Worm (Caenorhabditis elegans) whole organism, mixed stage, embryonic: ENCODE results near the gene pho-6.

ENCODE experiments used
- M03D4.4 ChIP-seq: sonication (generic microtip); optimal IDR thresholded peaks from 2 replicates; lab custom pipeline; 2017; ENCODE audit warnings: mild to moderate bottlenecking, missing genetic modification characterization, missing compliant biosample characterization
- bed-3 ChIP-seq: fragments of 200-800 bp; sonication (Bioruptor generic); optimal IDR thresholded peaks from 3 replicates; lab custom pipeline; 2018; ENCODE audit warnings: mild to moderate bottlenecking, missing genetic modification characterization, moderate library complexity, missing compliant biosample characterization
- blmp-1 ChIP-seq: fragments of 150-350 bp; optimal IDR thresholded peaks from 2 replicates; lab custom pipeline; 2014; ENCODE audit warnings: missing biosample characterization, missing genetic modification characterization
- ceh-39 ChIP-seq: fragments of 150-350 bp; optimal IDR thresholded peaks from 2 replicates; lab custom pipeline; 2014; ENCODE audit warnings: missing biosample characterization, missing genetic modification characterization
- ceh-43 ChIP-seq: fragments of 200-800 bp; sonication (Bioruptor generic); optimal IDR thresholded peaks from 2 replicates; lab custom pipeline; 2018; ENCODE audit warnings: mild to moderate bottlenecking, missing genetic modification characterization, moderate library complexity, missing compliant biosample characterization
- ceh-83 ChIP-seq: fragments of 200-800 bp; sonication (Bioruptor generic); optimal IDR thresholded peaks from 2 replicates; lab custom pipeline; 2018; ENCODE audit warnings: mild to moderate bottlenecking, missing genetic modification characterization, missing compliant biosample characterization
- ces-1 ChIP-seq: fragments of 150-350 bp; optimal IDR thresholded peaks from 2 replicates; lab custom pipeline; 2014; ENCODE audit warnings: missing biosample characterization, missing genetic modification reagents, missing genetic modification characterization
- cnd-1 ChIP-seq: fragments of 200-800 bp; sonication (Bioruptor generic); optimal IDR thresholded peaks from 2 replicates; lab custom pipeline; 2018; ENCODE audit warnings: mild to moderate bottlenecking, missing genetic modification characterization, missing compliant biosample characterization
- drap-1 ChIP-seq: fragments of 200-800 bp; sonication (Bioruptor generic); optimal IDR thresholded peaks from 3 replicates; lab custom pipeline; 2018; ENCODE audit warnings: mild to moderate bottlenecking, missing genetic modification characterization, missing compliant biosample characterization
- elt-1 ChIP-seq: sonication (generic microtip); optimal IDR thresholded peaks from 2 replicates; lab custom pipeline; 2017; ENCODE audit warnings: missing genetic modification characterization, mild to moderate bottlenecking, missing compliant biosample characterization, antibody characterized with exemption, moderate library complexity, borderline replicate concordance; ENCODE audit not compliant: insufficient read depth
- elt-3 ChIP-seq: fragments of 150-350 bp; optimal IDR thresholded peaks from 2 replicates; lab custom pipeline; 2014; ENCODE audit warnings: missing biosample characterization, missing genetic modification characterization
- flh-1 ChIP-seq: fragments of 200-800 bp; sonication (Bioruptor generic); optimal IDR thresholded peaks from 2 replicates; lab custom pipeline; 2018; ENCODE audit warnings: mild to moderate bottlenecking, missing genetic modification characterization, moderate library complexity, missing compliant biosample characterization
- ham-2 ChIP-seq: fragments of 200-800 bp; sonication (Bioruptor generic); optimal IDR thresholded peaks from 2 replicates; lab custom pipeline; 2018; ENCODE audit warnings: mild to moderate bottlenecking, missing genetic modification characterization, missing compliant biosample characterization
- hlh-1 ChIP-seq: fragments of 150-350 bp; optimal IDR thresholded peaks from 2 replicates; lab custom pipeline; 2014; ENCODE audit warnings: missing biosample characterization, missing genetic modification reagents, missing genetic modification characterization
- lin-13 ChIP-seq: fragments of 150-350 bp; optimal IDR thresholded peaks from 2 replicates; lab custom pipeline; 2014; ENCODE audit warnings: missing biosample characterization, missing genetic modification characterization
- mab-5 ChIP-seq: fragments of 150-350 bp; optimal IDR thresholded peaks from 2 replicates; lab custom pipeline; 2014; ENCODE audit warnings: missing biosample characterization, missing genetic modification characterization
- mep-1 ChIP-seq: fragments of 150-350 bp; optimal IDR thresholded peaks from 2 replicates; lab custom pipeline; 2017; ENCODE audit warnings: missing biosample characterization, missing genetic modification reagents, missing genetic modification characterization, inconsistent platforms
- mls-2 ChIP-seq: sonication (generic microtip); optimal IDR thresholded peaks from 2 replicates; lab custom pipeline; 2016; ENCODE audit warnings: mild to moderate bottlenecking, missing genetic modification characterization, moderate library complexity, missing compliant biosample characterization
- nhr-12 ChIP-seq: fragments of 150-350 bp; optimal IDR thresholded peaks from 2 replicates; lab custom pipeline; 2014; ENCODE audit warnings: missing biosample characterization, missing genetic modification characterization
- nhr-2 ChIP-seq: fragments of 150-350 bp; optimal IDR thresholded peaks from 2 replicates; lab custom pipeline; 2014; ENCODE audit warnings: missing biosample characterization, missing genetic modification characterization
- nhr-237 ChIP-seq: fragments of 150-350 bp; optimal IDR thresholded peaks from 2 replicates; lab custom pipeline; 2014; ENCODE audit warnings: missing biosample characterization, missing genetic modification characterization
- nhr-28 ChIP-seq: fragments of 150-350 bp; optimal IDR thresholded peaks from 2 replicates; lab custom pipeline; 2014; ENCODE audit warnings: missing biosample characterization, missing genetic modification characterization
- nhr-76 ChIP-seq: sonication (generic microtip); optimal IDR thresholded peaks from 2 replicates; lab custom pipeline; 2017; ENCODE audit warnings: missing biosample characterization, missing genetic modification characterization
- pha-4 ChIP-seq: fragments of 150-350 bp; optimal IDR thresholded peaks from 2 replicates; lab custom pipeline; 2018; ENCODE audit warnings: missing biosample characterization, missing genetic modification reagents, missing genetic modification characterization
- sem-2 ChIP-seq: fragments of 200-800 bp; sonication (Bioruptor generic); optimal IDR thresholded peaks from 2 replicates; lab custom pipeline; 2018; ENCODE audit warnings: mild to moderate bottlenecking, missing genetic modification characterization, missing compliant biosample characterization
- snpc-4 ChIP-seq: fragments of 150-350 bp; optimal IDR thresholded peaks from 2 replicates; lab custom pipeline; 2014; ENCODE audit warnings: missing biosample characterization, missing genetic modification characterization
- sptf-1 ChIP-seq: sonication (generic microtip); optimal IDR thresholded peaks from 2 replicates; lab custom pipeline; 2017; ENCODE audit warnings: mild to moderate bottlenecking, missing genetic modification characterization, moderate library complexity, missing compliant biosample characterization
- tbx-8 ChIP-seq: fragments of 200-800 bp; sonication (Bioruptor generic); optimal IDR thresholded peaks from 2 replicates; lab custom pipeline; 2018; ENCODE audit warnings: mild to moderate bottlenecking, missing genetic modification characterization, moderate library complexity, missing compliant biosample characterization
- unc-39 ChIP-seq: fragments of 150-350 bp; optimal IDR thresholded peaks from 2 replicates; lab custom pipeline; 2014; ENCODE audit warnings: missing biosample characterization, missing genetic modification characterization
- unc-62 ChIP-seq: fragments of 150-350 bp; optimal IDR thresholded peaks from 2 replicates; lab custom pipeline; 2014; ENCODE audit warnings: missing biosample characterization, missing genetic modification reagents, missing genetic modification characterization
- zip-8 ChIP-seq: fragments of 150-350 bp; optimal IDR thresholded peaks from 2 replicates; lab custom pipeline; 2014; ENCODE audit warnings: missing biosample characterization, missing genetic modification characterization
- ztf-11 ChIP-seq: fragments of 150-350 bp; optimal IDR thresholded peaks from 2 replicates; lab custom pipeline; 2014; ENCODE audit warnings: missing biosample characterization, missing genetic modification characterization

The pho-6 gene

ce11 chrV:8402392-8402791 is 8.1 kb upstream of the pho-6 start, which contains the start of gene F52E1.9:
F52E1.9 (minus strand) TSS chrV:8402669.
- TF ChIP-seq nhr-28 (tag; lab: Kevin White, UChicago) (no peak), ztf-11 (tag; lab: Kevin White, UChicago) (no peak), mls-2 (no peak), blmp-1 (tag; lab: Kevin White, UChicago) (no peak), nhr-12 (tag; lab: Kevin White, UChicago) (no peak), drap-1 (no peak)

DNA sequence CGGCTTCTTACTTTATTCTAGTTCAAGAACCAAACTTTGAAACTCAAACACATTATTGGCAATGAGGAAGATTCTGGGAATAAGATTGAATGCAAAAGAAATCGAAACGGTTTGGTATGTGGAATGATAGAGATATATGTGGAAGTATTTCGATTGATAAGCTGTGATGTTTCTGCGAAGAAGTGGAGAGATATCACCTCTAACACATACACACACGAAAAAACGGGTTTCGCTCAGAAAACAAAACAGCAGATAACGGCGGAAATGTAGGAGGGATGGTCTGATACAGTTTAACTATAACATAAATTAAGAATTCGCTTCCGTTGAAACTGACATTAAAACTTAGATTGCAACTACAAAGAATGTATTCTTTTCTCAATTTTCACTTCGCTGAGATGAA is 7.0 kb upstream of the pho-6 start:
- TF ChIP-seq sptf-1 (tag; lab: Kevin White, UChicago) (no peak), pha-4 (tag; lab: Kevin White, UChicago) (no peak), unc-62 (GFP tag; lab: Kevin White, UChicago) (no peak), tbx-8 (no peak), blmp-1 (tag; lab: Kevin White, UChicago) (no peak)

- no peak for TF ChIP-seq ceh-83
- TF ChIP-seq tbx-8: no peak
- no peak for TF ChIP-seq elt-3
- TF ChIP-seq flh-1 (GFP tag; lab: Kevin White, UChicago): no peak
- no peak for TF ChIP-seq ham-2
- no peak for TF ChIP-seq blmp-1 (tag; lab: Kevin White, UChicago)
- TF ChIP-seq ztf-11 (tag; lab: Kevin White, UChicago): no peak
- TF ChIP-seq unc-39 (tag; lab: Kevin White, UChicago): no peak
- no peak for TF ChIP-seq zip-8 (tag; lab: Kevin White, UChicago)
- no peak for TF ChIP-seq mab-5 (tag; lab: Kevin White, UChicago)
- TF ChIP-seq nhr-2: no peak
- TF ChIP-seq ceh-39: no peak
Measured at ce11 chrV:8400808-8401207, 6.6 kb upstream of the pho-6 start.

ce11 chrV:8389307-8389706 is 5.0 kb downstream of the pho-6 start:
- TF ChIP-seq unc-39 (tag; lab: Kevin White, UChicago): no peak
- TF ChIP-seq M03D4.4 (tag; lab: Kevin White, UChicago): no peak
- no peak for TF ChIP-seq drap-1
- no peak for TF ChIP-seq ces-1
- TF ChIP-seq elt-3: no peak
- no peak for TF ChIP-seq ceh-39
- no peak for TF ChIP-seq cnd-1
- TF ChIP-seq ceh-83: no peak
- TF ChIP-seq nhr-237: no peak
- no peak for TF ChIP-seq bed-3
- no peak for TF ChIP-seq lin-13
- TF ChIP-seq nhr-28 (tag; lab: Kevin White, UChicago): no peak
- no peak for TF ChIP-seq elt-1 (tag; lab: Kevin White, UChicago)
- no peak for TF ChIP-seq ztf-11 (tag; lab: Kevin White, UChicago)
- TF ChIP-seq tbx-8: no peak
- no peak for TF ChIP-seq nhr-12 (tag; lab: Kevin White, UChicago)

ce11 chrV:8387056-8387455 is 7.2 kb downstream of the pho-6 start, which contains the start of gene gcy-7:
gcy-7 (plus strand) TSS chrV:8387356.
- TF ChIP-seq ceh-43 (GFP tag; lab: Kevin White, UChicago) (no peak), ceh-83 (no peak), unc-39 (tag; lab: Kevin White, UChicago) (no peak), nhr-76 (tag; lab: Kevin White, UChicago) (no peak), drap-1 (no peak), nhr-12 (tag; lab: Kevin White, UChicago) (no peak), sem-2 (GFP tag; lab: Kevin White, UChicago) (no peak), blmp-1 (tag; lab: Kevin White, UChicago) (no peak), nhr-2 (no peak), mep-1 (tag; lab: Kevin White, UChicago) (no peak), nhr-28 (tag; lab: Kevin White, UChicago) (no peak), ham-2 (no peak)

- TF ChIP-seq mls-2 (no peak), snpc-4 (tag; lab: Kevin White, UChicago) (no peak), tbx-8 (no peak), nhr-2 (no peak), M03D4.4 (tag; lab: Kevin White, UChicago) (no peak), elt-3 (no peak), elt-1 (tag; lab: Kevin White, UChicago) (no peak), hlh-1 (no peak), unc-62 (GFP tag; lab: Kevin White, UChicago) (no peak), nhr-12 (tag; lab: Kevin White, UChicago) (no peak), ztf-11 (tag; lab: Kevin White, UChicago) (no peak)
Measured at ce11 chrV:8385879-8386530, 8.3 kb downstream of the pho-6 start, which contains the start of gene hsp-17. hsp-17 (minus strand) TSS chrV:8385929.
